Fruit fly (Drosophila melanogaster): ENCODE results near the gene Or65b.
A peak's percentile ranks its signal among the peaks of the same experiment; 100 is the strongest.

DNA sequence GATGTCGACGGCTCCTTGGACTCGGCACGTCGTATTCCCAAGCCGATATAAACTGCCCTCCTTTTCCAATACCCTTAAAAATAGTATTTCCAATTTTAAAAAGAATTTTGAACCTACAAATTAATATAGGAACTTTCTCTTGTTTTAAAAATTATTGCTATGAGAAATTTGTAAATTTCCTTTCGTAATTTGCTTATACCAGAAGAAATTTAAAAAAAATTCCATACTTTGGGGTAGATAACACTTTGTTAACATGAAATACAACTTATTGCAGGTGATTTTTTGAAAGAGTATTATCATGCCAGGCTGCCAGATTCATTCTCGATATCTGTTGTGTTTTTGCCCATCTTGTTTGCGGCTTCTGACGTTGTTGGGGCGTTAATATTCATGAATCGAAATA lies 22.9 kb upstream of the Or65b start:
- TF ChIP-seq Hr4 (GFP tag; optimal IDR thresholded peaks at IDR 0.05): no peak
- TF ChIP-seq Eip75B (GFP tag; optimal IDR thresholded peaks at IDR 0.05): peak; percentile 3
- TF ChIP-seq Hr39 (GFP tag; optimal IDR thresholded peaks at IDR 0.05): peak; percentile 22
- no peak for TF ChIP-seq vri (GFP tag; optimal IDR thresholded peaks at IDR 0.05)
- TF ChIP-seq CG6276 (GFP tag; optimal IDR thresholded peaks at IDR 0.05): no peak
- TF ChIP-seq ss (GFP tag; optimal IDR thresholded peaks at IDR 0.05): no peak
- TF ChIP-seq Sox102F (GFP tag; optimal IDR thresholded peaks at IDR 0.05): peak; percentile 32
- TF ChIP-seq Smox (GFP tag; optimal IDR thresholded peaks at IDR 0.05): peak; percentile 39
- no peak for TF ChIP-seq CG34406 (GFP tag; optimal IDR thresholded peaks at IDR 0.05)
- peak; percentile 25 for TF ChIP-seq pdm3 (GFP tag; optimal IDR thresholded peaks at IDR 0.05)
- no peak for TF ChIP-seq fd59A (GFP tag; optimal IDR thresholded peaks at IDR 0.05)
- TF ChIP-seq CG10669 (GFP tag; optimal IDR thresholded peaks at IDR 0.05): no peak
